Fruit fly (Drosophila melanogaster): Measurements from ENCODE around the gene Coq3.

The Coq3 gene

dm6 chr2L:21169863-21170262 is 11.5 kb upstream of the Coq3 start:
- TF ChIP-seq kay (GFP tag; ENCODE audit: borderline replicate concordance) (no peak), ovo (GFP tag; optimal IDR thresholded peaks at IDR 0.05) (no peak)

dm6 chr2L:21169160-21169624 is 10.8 kb upstream of the Coq3 start:
- no peak for TF ChIP-seq Crg-1 (GFP tag; optimal IDR thresholded peaks at IDR 0.05)
- TF ChIP-seq cic (GFP tag; optimal IDR thresholded peaks at IDR 0.05) = peak; percentile 12
- no peak for TF ChIP-seq kay (GFP tag; ENCODE audit: borderline replicate concordance)
- no peak for TF ChIP-seq CG14711 (tag; optimal IDR thresholded peaks at IDR 0.05)
- no peak for TF ChIP-seq CG11617 (GFP tag; optimal IDR thresholded peaks at IDR 0.05)
- peak; percentile 2 for TF ChIP-seq CG7045 (GFP tag; optimal IDR thresholded peaks at IDR 0.05)
- no peak for TF ChIP-seq CG33017 (tag; optimal IDR thresholded peaks at IDR 0.05)
- TF ChIP-seq CG12768 (GFP tag; optimal IDR thresholded peaks at IDR 0.05) = peak; percentile 43
- no peak for TF ChIP-seq bab1 (GFP tag; optimal IDR thresholded peaks at IDR 0.05)

- no peak for TF ChIP-seq CG5204 (GFP tag; optimal IDR thresholded peaks at IDR 0.05)
- peak; percentile 67 for TF ChIP-seq tj (GFP tag; optimal IDR thresholded peaks at IDR 0.05)
- TF ChIP-seq CG14711 (tag; optimal IDR thresholded peaks at IDR 0.05) = peak; percentile 72
- no peak for TF ChIP-seq toe (GFP tag; optimal IDR thresholded peaks at IDR 0.05)
- TF ChIP-seq pad (GFP tag; optimal IDR thresholded peaks at IDR 0.05) = peak; percentile 87
- peak; percentile 85 for TF ChIP-seq ovo (GFP tag; optimal IDR thresholded peaks at IDR 0.05)
- peak; percentile 92 for TF ChIP-seq CG1620 (GFP tag; optimal IDR thresholded peaks at IDR 0.05)
- TF ChIP-seq Hr96 (GFP tag; optimal IDR thresholded peaks at IDR 0.05) = peak; percentile 95
- TF ChIP-seq CG33017 (tag; optimal IDR thresholded peaks at IDR 0.05) = peak; percentile 86
- TF ChIP-seq kay (GFP tag; ENCODE audit: borderline replicate concordance) = no peak
- peak; percentile 71 for TF ChIP-seq bab1 (GFP tag; optimal IDR thresholded peaks at IDR 0.05)
- TF ChIP-seq Crg-1 (GFP tag; optimal IDR thresholded peaks at IDR 0.05) = peak; percentile 97
- peak; percentile 87 for TF ChIP-seq CG7045 (GFP tag; optimal IDR thresholded peaks at IDR 0.05)
- peak; percentile 88 for TF ChIP-seq CG11617 (GFP tag; optimal IDR thresholded peaks at IDR 0.05)
- peak; percentile 91 for TF ChIP-seq Mnt (GFP tag; optimal IDR thresholded peaks at IDR 0.05)
- TF ChIP-seq cnc (optimal IDR thresholded peaks at IDR 0.05) = no peak
- peak; percentile 70 for TF ChIP-seq cic (GFP tag; optimal IDR thresholded peaks at IDR 0.05)
- peak; percentile 84 for TF ChIP-seq Clk (GFP tag; optimal IDR thresholded peaks at IDR 0.05)
- TF ChIP-seq CG7101 (tag; optimal IDR thresholded peaks at IDR 0.05) = peak; percentile 87
- peak; percentile 94 for TF ChIP-seq CG12768 (GFP tag; optimal IDR thresholded peaks at IDR 0.05)
Observed at dm6 chr2L:21168295-21169159, 10.1 kb upstream of the Coq3 start, which contains the start of the genes mAcon1, CG43345 and CG43346. Gene mAcon1, plus strand, starts transcription at chr2L:21168570. Gene CG43345, minus strand, starts transcription at chr2L:21168581. Gene CG43346, minus strand, starts transcription at chr2L:21168581.

dm6 chr2L:21166422-21166821 is 8.0 kb upstream of the Coq3 start:
- peak; percentile 27 for TF ChIP-seq Crg-1 (GFP tag; optimal IDR thresholded peaks at IDR 0.05)
- TF ChIP-seq pad (GFP tag; optimal IDR thresholded peaks at IDR 0.05) = peak; percentile 49
- TF ChIP-seq cic (GFP tag; optimal IDR thresholded peaks at IDR 0.05) = peak; percentile 56
- peak; percentile 37 for TF ChIP-seq CG1620 (GFP tag; optimal IDR thresholded peaks at IDR 0.05)
- no peak for TF ChIP-seq cnc (optimal IDR thresholded peaks at IDR 0.05)
- TF ChIP-seq CG5204 (GFP tag; optimal IDR thresholded peaks at IDR 0.05) = no peak
- peak; percentile 12 for TF ChIP-seq Hr96 (GFP tag; optimal IDR thresholded peaks at IDR 0.05)
- TF ChIP-seq ovo (GFP tag; optimal IDR thresholded peaks at IDR 0.05) = no peak
- TF ChIP-seq CG12768 (GFP tag; optimal IDR thresholded peaks at IDR 0.05) = no peak
- TF ChIP-seq CG11617 (GFP tag; optimal IDR thresholded peaks at IDR 0.05) = peak; percentile 21
- no peak for TF ChIP-seq CG33017 (tag; optimal IDR thresholded peaks at IDR 0.05)
- no peak for TF ChIP-seq CG7045 (GFP tag; optimal IDR thresholded peaks at IDR 0.05)
- TF ChIP-seq toe (GFP tag; optimal IDR thresholded peaks at IDR 0.05) = no peak
- no peak for TF ChIP-seq tj (GFP tag; optimal IDR thresholded peaks at IDR 0.05)
- TF ChIP-seq bab1 (GFP tag; optimal IDR thresholded peaks at IDR 0.05) = peak; percentile 30
- TF ChIP-seq CG14711 (tag; optimal IDR thresholded peaks at IDR 0.05) = peak; percentile 81
- TF ChIP-seq CG7101 (tag; optimal IDR thresholded peaks at IDR 0.05) = peak; percentile 54
- TF ChIP-seq Mnt (GFP tag; optimal IDR thresholded peaks at IDR 0.05) = peak; percentile 72
- TF ChIP-seq Clk (GFP tag; optimal IDR thresholded peaks at IDR 0.05) = no peak
- TF ChIP-seq kay (GFP tag; ENCODE audit: borderline replicate concordance) = no peak

- TF ChIP-seq cnc (optimal IDR thresholded peaks at IDR 0.05) = no peak
- no peak for TF ChIP-seq Clk (GFP tag; optimal IDR thresholded peaks at IDR 0.05)
- TF ChIP-seq bab1 (GFP tag; optimal IDR thresholded peaks at IDR 0.05) = peak; percentile 35
- no peak for TF ChIP-seq CG33017 (tag; optimal IDR thresholded peaks at IDR 0.05)
- TF ChIP-seq tj (GFP tag; optimal IDR thresholded peaks at IDR 0.05) = peak; percentile 51
- peak; percentile 29 for TF ChIP-seq CG7101 (tag; optimal IDR thresholded peaks at IDR 0.05)
- TF ChIP-seq Crg-1 (GFP tag; optimal IDR thresholded peaks at IDR 0.05) = no peak
- TF ChIP-seq toe (GFP tag; optimal IDR thresholded peaks at IDR 0.05) = peak; percentile 74
- TF ChIP-seq CG7045 (GFP tag; optimal IDR thresholded peaks at IDR 0.05) = no peak
- no peak for TF ChIP-seq kay (GFP tag; ENCODE audit: borderline replicate concordance)
- no peak for TF ChIP-seq cic (GFP tag; optimal IDR thresholded peaks at IDR 0.05)
- TF ChIP-seq CG1620 (GFP tag; optimal IDR thresholded peaks at IDR 0.05) = peak; percentile 57
- TF ChIP-seq Hr96 (GFP tag; optimal IDR thresholded peaks at IDR 0.05) = peak; percentile 44
- TF ChIP-seq CG14711 (tag; optimal IDR thresholded peaks at IDR 0.05) = peak; percentile 16
- peak; percentile 27 for TF ChIP-seq pad (GFP tag; optimal IDR thresholded peaks at IDR 0.05)
- peak; percentile 98 for TF ChIP-seq Mnt (GFP tag; optimal IDR thresholded peaks at IDR 0.05)
- peak; percentile 50 for TF ChIP-seq CG11617 (GFP tag; optimal IDR thresholded peaks at IDR 0.05)
- TF ChIP-seq ovo (GFP tag; optimal IDR thresholded peaks at IDR 0.05) = peak; percentile 42
- peak; percentile 58 for TF ChIP-seq CG12768 (GFP tag; optimal IDR thresholded peaks at IDR 0.05)
- TF ChIP-seq CG5204 (GFP tag; optimal IDR thresholded peaks at IDR 0.05) = no peak
Observed at dm6 chr2L:21163311-21163842, 5.0 kb upstream of the Coq3 start, which contains the start of gene Noc2. Gene Noc2, plus strand, starts transcription at chr2L:21163641.
